Fruit fly (Drosophila melanogaster) whole organism, embryonic: Measurements from ENCODE around the gene CG31551.

Experiments used
- Bgb ChIP-seq: fragments of 200-800 bp; sonication (Bioruptor generic); IDR thresholded peaks from 2 replicates; pipeline ENCODE4 v1.3.6; 2022; ENCODE audit warnings: missing biosample characterization, missing genetic modification characterization; ENCODE audit not compliant: partially characterized antibody
- CG10267 ChIP-seq: fragments of 200-800 bp; sonication (Bioruptor generic); optimal IDR thresholded peaks from 2 replicates; lab custom pipeline; 2018; ENCODE audit warnings: missing biosample characterization, mild to moderate bottlenecking, missing genetic modification characterization, moderate library complexity
- CG10565 ChIP-seq: fragments of 200-800 bp; sonication (Bioruptor generic); optimal IDR thresholded peaks from 3 replicates; lab custom pipeline; 2016; ENCODE audit warnings: missing biosample characterization, mild to moderate bottlenecking, missing genetic modification characterization
- CG11504 ChIP-seq: fragments of 200-800 bp; sonication (Bioruptor generic); optimal IDR thresholded peaks from 3 replicates; lab custom pipeline; 2019; ENCODE audit warnings: missing biosample characterization, mild to moderate bottlenecking, missing genetic modification characterization, moderate library complexity
- CG12744 ChIP-seq: fragments of 200-800 bp; sonication (Bioruptor generic); optimal IDR thresholded peaks from 2 replicates; lab custom pipeline; 2016; ENCODE audit warnings: missing biosample characterization, missing genetic modification characterization
- CG14441 ChIP-seq: fragments of 200-800 bp; sonication (Bioruptor generic); IDR thresholded peaks from 2 replicates; pipeline ENCODE4 v1.3.6; 2022; ENCODE audit warnings: missing biosample characterization, missing genetic modification characterization
- CG15696 ChIP-seq: fragments of 200-800 bp; sonication (Bioruptor generic); optimal IDR thresholded peaks from 2 replicates; lab custom pipeline; 2019; ENCODE audit warnings: missing biosample characterization, mild to moderate bottlenecking, missing genetic modification characterization, moderate library complexity
- CG1792 ChIP-seq: fragments of 200-800 bp; sonication (Bioruptor generic); optimal IDR thresholded peaks from 2 replicates; lab custom pipeline; 2016; ENCODE audit warnings: missing biosample characterization, missing genetic modification characterization
- CG1832 ChIP-seq: fragments of 200-800 bp; sonication (Bioruptor generic); optimal IDR thresholded peaks from 2 replicates; lab custom pipeline; 2017; ENCODE audit warnings: missing biosample characterization, mild to moderate bottlenecking, missing genetic modification characterization, inconsistent platforms
- CG31441 ChIP-seq: fragments of 200-800 bp; sonication (Bioruptor generic); IDR thresholded peaks from 2 replicates; pipeline ENCODE4 v1.3.6; 2022; ENCODE audit warnings: missing biosample characterization, missing genetic modification characterization
- CG3407 ChIP-seq: fragments of 200-800 bp; sonication (Bioruptor generic); optimal IDR thresholded peaks from 2 replicates; lab custom pipeline; 2018; ENCODE audit warnings: missing biosample characterization, mild to moderate bottlenecking, missing genetic modification characterization
- CG4404 ChIP-seq: fragments of 200-800 bp; sonication (Bioruptor generic); IDR thresholded peaks from 2 replicates; pipeline ENCODE4 v1.3.6; 2022; ENCODE audit warnings: missing biosample characterization, missing genetic modification characterization
- CG5180 ChIP-seq: fragments of 200-800 bp; sonication (Bioruptor generic); optimal IDR thresholded peaks from 3 replicates; lab custom pipeline; 2017; ENCODE audit warnings: missing biosample characterization, missing genetic modification characterization, mild to moderate bottlenecking, moderate library complexity, missing genetic modification reagents
- CG6175 ChIP-seq: fragments of 200-800 bp; sonication (Bioruptor generic); IDR thresholded peaks from 3 replicates; pipeline ENCODE4 v1.3.6; 2022; ENCODE audit warnings: missing biosample characterization, missing genetic modification characterization
- CG6854 ChIP-seq: fragments of 200-800 bp; sonication (Bioruptor generic); optimal IDR thresholded peaks from 3 replicates; lab custom pipeline; 2017; ENCODE audit warnings: missing biosample characterization, mild to moderate bottlenecking, missing genetic modification characterization
- CG8089 ChIP-seq: fragments of 200-800 bp; sonication (Bioruptor generic); optimal IDR thresholded peaks from 3 replicates; lab custom pipeline; 2016; ENCODE audit warnings: missing biosample characterization, missing genetic modification characterization
- CG8478 ChIP-seq: fragments of >200 bp; optimal IDR thresholded peaks from 2 replicates; lab custom pipeline; 2018
- CG9609 ChIP-seq: fragments of 200-800 bp; sonication (Bioruptor generic); optimal IDR thresholded peaks from 3 replicates; lab custom pipeline; 2016; ENCODE audit warnings: missing biosample characterization, missing genetic modification characterization
- CTCF ChIP-seq: fragments of 200-800 bp; sonication (Bioruptor generic); optimal IDR thresholded peaks from 2 replicates; lab custom pipeline; 2017; ENCODE audit warnings: missing biosample characterization, mild to moderate bottlenecking, missing genetic modification characterization, moderate library complexity
- Dip3 ChIP-seq: fragments of 200-800 bp; sonication (Bioruptor generic); optimal IDR thresholded peaks from 3 replicates; lab custom pipeline; 2016; ENCODE audit warnings: missing biosample characterization, missing genetic modification characterization
- Fer1 ChIP-seq: fragments of 200-800 bp; sonication (Bioruptor generic); optimal IDR thresholded peaks from 2 replicates; lab custom pipeline; 2017; ENCODE audit warnings: missing biosample characterization, mild to moderate bottlenecking, missing genetic modification characterization
- H15 ChIP-seq: fragments of 200-800 bp; sonication (Bioruptor generic); IDR thresholded peaks from 3 replicates; pipeline ENCODE4 v1.3.6; 2022; ENCODE audit warnings: missing biosample characterization, missing genetic modification characterization
- HmgZ ChIP-seq: fragments of 200-800 bp; sonication (Bioruptor generic); optimal IDR thresholded peaks from 2 replicates; lab custom pipeline; 2018; ENCODE audit warnings: missing biosample characterization, mild to moderate bottlenecking, missing genetic modification characterization
- Hmx ChIP-seq: fragments of 200-800 bp; sonication (Bioruptor generic); optimal IDR thresholded peaks from 2 replicates; lab custom pipeline; 2016; ENCODE audit warnings: missing biosample characterization, missing genetic modification characterization
- NC2β ChIP-seq: fragments of 200-800 bp; sonication (Bioruptor generic); optimal IDR thresholded peaks from 2 replicates; lab custom pipeline; 2016; ENCODE audit warnings: missing biosample characterization, missing genetic modification characterization
- al ChIP-seq: fragments of 200-800 bp; sonication (Bioruptor generic); IDR thresholded peaks from 2 replicates; pipeline ENCODE4 v1.3.6; 2022; ENCODE audit warnings: missing biosample characterization, missing genetic modification characterization
- chif ChIP-seq, 2 experiments: fragments of 200-800 bp; sonication (Bioruptor generic); optimal IDR thresholded peaks; 3 replicates each; lab custom pipeline; 2016; ENCODE audit warnings: missing biosample characterization in 2 of 2, missing genetic modification characterization in 2 of 2
- chinmo ChIP-seq: fragments of 200-800 bp; sonication (Bioruptor generic); IDR thresholded peaks from 4 replicates; pipeline ENCODE4 v1.3.6; 2022; ENCODE audit warnings: missing biosample characterization, missing genetic modification characterization; ENCODE audit not compliant: partially characterized antibody
- dm ChIP-seq: fragments of 200-800 bp; sonication (Bioruptor generic); optimal IDR thresholded peaks from 3 replicates; lab custom pipeline; 2016; ENCODE audit warnings: missing biosample characterization, missing genetic modification characterization
- eve ChIP-seq, 2 experiments: fragments of >200 bp; optimal IDR thresholded peaks; 2 replicates each; lab custom pipeline; 2017; ENCODE audit warnings: missing biosample characterization in 2 of 2, missing genetic modification characterization in 2 of 2
- ewg ChIP-seq: fragments of 200-800 bp; sonication (Bioruptor generic); optimal IDR thresholded peaks from 3 replicates; lab custom pipeline; 2017; ENCODE audit warnings: mild to moderate bottlenecking, missing biosample characterization, missing genetic modification reagents, missing genetic modification characterization
- hb ChIP-seq: fragments of 200-800 bp; sonication (Bioruptor generic); IDR thresholded peaks from 3 replicates; pipeline ENCODE4 v1.3.6; 2022; ENCODE audit warnings: missing biosample characterization, missing genetic modification characterization; ENCODE audit not compliant: partially characterized antibody
- insv ChIP-seq, 2 experiments: fragments of 200-800 bp; sonication (Bioruptor generic); optimal IDR thresholded peaks; 3 replicates each; lab custom pipeline; 2016 to 2018; ENCODE audit warnings: missing biosample characterization in 2 of 2, missing genetic modification characterization in 2 of 2
- lab ChIP-seq: fragments of 200-800 bp; sonication (Bioruptor generic); optimal IDR thresholded peaks from 3 replicates; lab custom pipeline; 2017; ENCODE audit warnings: missing biosample characterization, missing genetic modification characterization, mild to moderate bottlenecking, moderate library complexity, missing genetic modification reagents
- lilli ChIP-seq: fragments of 200-800 bp; sonication (Bioruptor generic); optimal IDR thresholded peaks from 3 replicates; lab custom pipeline; 2016; ENCODE audit warnings: missing biosample characterization, missing genetic modification characterization
- lov ChIP-seq, 2 experiments: fragments of 200-800 bp in 1 of 2; fragments of >200 bp in 1 of 2; sonication (Bioruptor generic) in 1 of 2; IDR thresholded peaks in 1 of 2; optimal IDR thresholded peaks in 1 of 2; 2 replicates in 1 of 2; 3 replicates in 1 of 2; pipeline versions ENCODE4 v1.3.6 to Lab custom; 2017 to 2022; ENCODE audit warnings: missing biosample characterization in 1 of 2, missing genetic modification characterization in 1 of 2
- nerfin-2 ChIP-seq: fragments of 200-800 bp; sonication (Bioruptor generic); IDR thresholded peaks from 2 replicates; pipeline ENCODE4 v1.3.6; 2022; ENCODE audit warnings: missing biosample characterization, missing genetic modification characterization; ENCODE audit not compliant: partially characterized antibody
- pnt ChIP-seq: fragments of 200-800 bp; sonication (Bioruptor generic); optimal IDR thresholded peaks from 3 replicates; lab custom pipeline; 2016; ENCODE audit warnings: missing biosample characterization, missing genetic modification characterization
- prd ChIP-seq, 3 experiments: fragments of >200 bp in 2 of 3; fragments of 200-800 bp in 1 of 3; sonication (Bioruptor generic) in 1 of 3; optimal IDR thresholded peaks in 2 of 3; IDR thresholded peaks in 1 of 3; 2 replicates in 2 of 3; 3 replicates in 1 of 3; pipeline versions ENCODE4 v1.3.6 to Lab custom; 2017 to 2022; ENCODE audit warnings: missing biosample characterization in 1 of 3, missing genetic modification characterization in 1 of 3
- sc ChIP-seq, 3 experiments: fragments of >200 bp in 2 of 3; fragments of 200-800 bp in 1 of 3; sonication (Bioruptor generic) in 1 of 3; optimal IDR thresholded peaks; 2 replicates in 2 of 3; 3 replicates in 1 of 3; lab custom pipeline; 2017; ENCODE audit warnings: mild to moderate bottlenecking in 1 of 3, missing biosample characterization in 1 of 3, missing genetic modification characterization in 1 of 3, missing genetic modification reagents in 1 of 3
- sisA ChIP-seq: fragments of 200-800 bp; sonication (Bioruptor generic); IDR thresholded peaks from 2 replicates; pipeline ENCODE4 v1.3.6; 2022; ENCODE audit warnings: missing biosample characterization, missing genetic modification characterization
- slou ChIP-seq: fragments of 200-800 bp; sonication (Bioruptor generic); optimal IDR thresholded peaks from 3 replicates; lab custom pipeline; 2016; ENCODE audit warnings: missing biosample characterization, missing genetic modification characterization
- sob ChIP-seq: fragments of 200-800 bp; sonication (Bioruptor generic); IDR thresholded peaks from 2 replicates; pipeline ENCODE4 v1.3.6; 2022; ENCODE audit warnings: missing biosample characterization, missing genetic modification characterization
- sqz ChIP-seq: fragments of 200-800 bp; sonication (Bioruptor generic); optimal IDR thresholded peaks from 3 replicates; lab custom pipeline; 2018; ENCODE audit warnings: missing biosample characterization, mild to moderate bottlenecking, missing genetic modification characterization
- ssp ChIP-seq: fragments of 200-800 bp; sonication (Bioruptor generic); IDR thresholded peaks from 2 replicates; pipeline ENCODE4 v1.3.6; 2022; ENCODE audit warnings: missing biosample characterization, missing genetic modification characterization
- ttk ChIP-seq: fragments of 200-800 bp; sonication (Bioruptor generic); IDR thresholded peaks from 2 replicates; pipeline ENCODE4 v2.1.2; 2022; ENCODE audit warnings: missing biosample characterization, missing genetic modification characterization
- unc-4 ChIP-seq: fragments of 200-800 bp; sonication (Bioruptor generic); IDR thresholded peaks from 2 replicates; pipeline ENCODE4 v1.3.6; 2022; ENCODE audit warnings: missing biosample characterization, missing genetic modification characterization; ENCODE audit not compliant: partially characterized antibody
- wor ChIP-seq: fragments of 200-800 bp; sonication (Bioruptor generic); IDR thresholded peaks from 2 replicates; pipeline ENCODE4 v1.3.6; 2022; ENCODE audit warnings: missing biosample characterization, missing genetic modification characterization
- zfh2 ChIP-seq: fragments of 200-800 bp; sonication (Bioruptor generic); optimal IDR thresholded peaks from 2 replicates; lab custom pipeline; 2016; ENCODE audit warnings: missing biosample characterization, missing genetic modification characterization

CG31551 gene

dm6 chr3R:5601044-5601523 is 26.6 kb upstream of the CG31551 start, which contains the start of the genes kra and SecS (continued):
- no peak for TF ChIP-seq sisA (GFP tag; lab: Robert Waterston, UW)
- TF ChIP-seq CG4404 (GFP tag; lab: Robert Waterston, UW): no peak
- TF ChIP-seq CG1832 (GFP tag; lab: Kevin White, UChicago): no peak
- TF ChIP-seq eve (GFP tag; optimal IDR thresholded peaks at IDR 0.05; lab: Kevin White, UChicago): no peak
- TF ChIP-seq hb: no peak
- no peak for TF ChIP-seq CG14441 (GFP tag; lab: Robert Waterston, UW)
- TF ChIP-seq CG5180: peak; percentile 11
- TF ChIP-seq Dip3 (GFP tag; lab: Kevin White, UChicago): peak; percentile 48
- peak; percentile 67 for TF ChIP-seq ewg (GFP tag; lab: Kevin White, UChicago)
- TF ChIP-seq CG6175: no peak
- no peak for TF ChIP-seq prd (optimal IDR thresholded peaks at IDR 0.05; lab: Kevin White, UChicago)
- TF ChIP-seq prd (GFP tag; IDR thresholded peaks at IDR 0.05; lab: Robert Waterston, UW): no peak
- no peak for TF ChIP-seq H15 (GFP tag; lab: Robert Waterston, UW)
- TF ChIP-seq sqz (GFP tag; lab: Kevin White, UChicago): no peak
- peak; percentile 21 for TF ChIP-seq pnt (GFP tag; lab: Kevin White, UChicago)
- TF ChIP-seq sob (GFP tag; lab: Robert Waterston, UW): no peak
- no peak for TF ChIP-seq CG8089 (GFP tag; lab: Kevin White, UChicago)
- TF ChIP-seq CG9609 (GFP tag; lab: Kevin White, UChicago): peak; percentile 40
- peak; percentile 66 for TF ChIP-seq CG10267 (tag; lab: Kevin White, UChicago)
- no peak for TF ChIP-seq CG10565 (GFP tag; lab: Kevin White, UChicago)
- TF ChIP-seq chinmo (GFP tag; lab: Robert Waterston, UW): no peak
- TF ChIP-seq CG12744 (GFP tag; lab: Kevin White, UChicago): peak; percentile 21

dm6 chr3R:5606477-5606876 is 21.2 kb upstream of the CG31551 start, which contains the start of gene asl:
Gene asl, minus strand, starts transcription at chr3R:5606543.
- TF ChIP-seq slou (GFP tag; lab: Kevin White, UChicago) (no peak), ssp (GFP tag; lab: Robert Waterston, UW) (peak; percentile 96), CTCF (GFP tag; lab: Kevin White, UChicago) (peak; percentile 94), Hmx (GFP tag; lab: Kevin White, UChicago) (no peak), CG6854 (GFP tag; lab: Kevin White, UChicago) (no peak), chif (GFP tag; optimal IDR thresholded peaks at IDR 0.05; lab: Kevin White, UChicago) (peak; percentile 8 to 59), lilli (GFP tag; lab: Kevin White, UChicago) (peak; percentile 76), CG31441 (GFP tag; lab: Robert Waterston, UW) (no peak; the same call in 1 of the 2 replicates), lov (optimal IDR thresholded peaks at IDR 0.05; lab: Kevin White, UChicago) (no peak), lov (GFP tag; IDR thresholded peaks at IDR 0.05; lab: Robert Waterston, UW) (0 out of 3 replicates have a peak, but pooled peaks have one; percentile 50), lab (GFP tag; lab: Kevin White, UChicago) (no peak), Bgb (GFP tag; lab: Robert Waterston, UW) (peak; percentile 44; the same call in 1 of the 2 replicates), sc (optimal IDR thresholded peaks at IDR 0.05; lab: Kevin White, UChicago) (no peak), sc (GFP tag; optimal IDR thresholded peaks at IDR 0.05; lab: Kevin White, UChicago) (no peak), NC2β (GFP tag; lab: Kevin White, UChicago) (peak; percentile 55), ttk (GFP tag; lab: Robert Waterston, UW) (no peak), al (GFP tag; lab: Robert Waterston, UW) (peak; percentile 31; the same call in 1 of the 2 replicates), CG11504 (tag; lab: Kevin White, UChicago) (no peak), CG1792 (GFP tag; lab: Kevin White, UChicago) (peak; percentile 24), Fer1 (GFP tag; lab: Kevin White, UChicago) (peak; percentile 68), CG8478 (no peak), dm (GFP tag; lab: Kevin White, UChicago) (peak; percentile 31), unc-4 (GFP tag; lab: Robert Waterston, UW) (no peak), nerfin-2 (GFP tag; lab: Robert Waterston, UW) (no peak), insv (GFP tag; optimal IDR thresholded peaks at IDR 0.05; lab: Kevin White, UChicago) (peak in 1 of 2 experiments; percentile 77), HmgZ (tag; lab: Kevin White, UChicago) (peak; percentile 76), CG15696 (tag; lab: Kevin White, UChicago) (peak; percentile 71), zfh2 (peak; percentile 51), CG3407 (GFP tag; lab: Kevin White, UChicago) (no peak), wor (no peak)
